Worm (Caenorhabditis elegans) whole organism, late embryonic: ENCODE results near the gene W08F4.13.

Experiments
- ama-1 ChIP-seq: fragments of 150-350 bp; optimal IDR thresholded peaks from 2 replicates; lab custom pipeline; 2014
- fax-1 ChIP-seq: sonication (generic microtip); optimal IDR thresholded peaks from 2 replicates; lab custom pipeline; 2016; ENCODE audit warnings: missing genotype, missing genetic modification characterization, missing compliant biosample characterization
- nfya-1 ChIP-seq: sonication (generic microtip); optimal IDR thresholded peaks from 2 replicates; lab custom pipeline; 2017; ENCODE audit warnings: missing genetic modification characterization, mild to moderate bottlenecking, missing compliant biosample characterization, antibody characterized with exemption, moderate library complexity
- nhr-11 ChIP-seq: fragments of 150-350 bp; optimal IDR thresholded peaks from 2 replicates; lab custom pipeline; 2014; ENCODE audit warnings: missing biosample characterization, missing genetic modification characterization
- pha-4 ChIP-seq: fragments of 150-350 bp; optimal IDR thresholded peaks from 2 replicates; lab custom pipeline; 2018; ENCODE audit warnings: missing biosample characterization, missing genetic modification reagents, missing genetic modification characterization

DNA sequence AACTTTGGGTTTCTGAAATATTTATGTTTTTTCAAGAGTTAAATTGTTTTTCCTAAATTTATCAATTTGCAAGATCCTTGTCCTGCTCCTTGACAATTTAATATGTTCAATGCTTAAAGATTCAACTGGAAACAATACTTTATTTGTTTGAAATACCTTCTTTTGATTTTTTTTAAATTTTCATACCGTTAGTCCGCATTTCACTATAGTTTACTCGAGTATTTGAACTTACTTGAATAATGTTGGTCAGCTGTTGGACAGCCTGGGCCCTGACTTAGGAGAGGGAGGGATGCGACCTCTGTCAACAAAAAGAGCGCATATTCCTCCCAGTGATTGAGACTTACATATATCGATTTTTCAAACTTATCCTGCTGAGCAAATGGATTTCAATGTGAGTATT lies 21.4 kb downstream of the W08F4.13 start, which contains the start of gene W04H10.5:
- TF ChIP-seq fax-1 (tag; lab: Kevin White, UChicago) = no peak
- TF ChIP-seq pha-4 = no peak
- no peak for TF ChIP-seq nfya-1 (tag; lab: Kevin White, UChicago)
- no peak for TF ChIP-seq ama-1 (lab: Kevin White, UChicago)
- TF ChIP-seq nhr-11 (tag; lab: Kevin White, UChicago) = no peak
